Fruit fly (Drosophila melanogaster) whole organism, pupa: ENCODE measurements around the gene C901.
A peak's percentile ranks its signal among the peaks of the same experiment; 100 is the strongest.
"Not testable (repeated sequence)": the region's sequence is repeated elsewhere in the genome, so short reads cannot be mapped to it uniquely, and the experiment has no call there.

Experiments used
- CG10348 ChIP-seq: fragments of 200-800 bp; sonication (Bioruptor generic); IDR thresholded peaks from 2 replicates; pipeline ENCODE4 v1.3.6; 2022; ENCODE audit warnings: missing biosample characterization, missing genetic modification characterization
- CG12605 ChIP-seq: fragments of 200-800 bp; sonication (Bioruptor generic); IDR thresholded peaks from 2 replicates; pipeline ENCODE4 v1.3.6; 2022; ENCODE audit warnings: missing biosample characterization, missing genetic modification characterization
- CG13204 ChIP-seq: fragments of 200-800 bp; sonication (Bioruptor generic); optimal IDR thresholded peaks from 2 replicates; lab custom pipeline; 2018; ENCODE audit warnings: missing biosample characterization, mild to moderate bottlenecking, missing genetic modification characterization, moderate library complexity
- CG14655 ChIP-seq: fragments of 200-800 bp; sonication (Bioruptor generic); optimal IDR thresholded peaks from 3 replicates; lab custom pipeline; 2017; ENCODE audit warnings: mild to moderate bottlenecking, missing biosample characterization, missing genetic modification reagents, missing genetic modification characterization
- CG15710 ChIP-seq: fragments of 200-800 bp; sonication (Bioruptor generic); optimal IDR thresholded peaks from 2 replicates; lab custom pipeline; 2018; ENCODE audit warnings: missing biosample characterization, mild to moderate bottlenecking, missing genetic modification characterization, moderate library complexity
- CG17806 ChIP-seq: fragments of 200-800 bp; sonication (Bioruptor generic); optimal IDR thresholded peaks from 2 replicates; lab custom pipeline; 2018; ENCODE audit warnings: missing biosample characterization, mild to moderate bottlenecking, missing genetic modification characterization, moderate library complexity
- CG32121 ChIP-seq: fragments of 200-800 bp; sonication (Bioruptor generic); IDR thresholded peaks from 2 replicates; pipeline ENCODE4 v1.3.6; 2022; ENCODE audit warnings: missing biosample characterization, missing genetic modification characterization
- CG34367 ChIP-seq: fragments of 200-800 bp; sonication (Bioruptor generic); optimal IDR thresholded peaks from 2 replicates; lab custom pipeline; 2018; ENCODE audit warnings: missing biosample characterization, mild to moderate bottlenecking, missing genetic modification characterization
- CG4496 ChIP-seq: fragments of 200-800 bp; sonication (Bioruptor generic); IDR thresholded peaks from 3 replicates; pipeline ENCODE4 v1.3.6; 2022; ENCODE audit warnings: missing biosample characterization, missing genetic modification characterization
- CG8159 ChIP-seq: fragments of 200-800 bp; sonication (Bioruptor generic); optimal IDR thresholded peaks from 3 replicates; lab custom pipeline; 2018; ENCODE audit warnings: missing biosample characterization, mild to moderate bottlenecking, missing genetic modification characterization, moderate library complexity
- CG8301 ChIP-seq: fragments of 200-800 bp; sonication (Bioruptor generic); optimal IDR thresholded peaks from 2 replicates; lab custom pipeline; 2018; ENCODE audit warnings: missing biosample characterization, mild to moderate bottlenecking, missing genetic modification characterization
- CG9948 ChIP-seq: fragments of 200-800 bp; sonication (Bioruptor generic); optimal IDR thresholded peaks from 2 replicates; lab custom pipeline; 2018; ENCODE audit warnings: missing biosample characterization, mild to moderate bottlenecking, missing genetic modification characterization, moderate library complexity
- D1 ChIP-seq: fragments of 200-800 bp; sonication (Bioruptor generic); optimal IDR thresholded peaks from 2 replicates; lab custom pipeline; 2018; ENCODE audit warnings: missing biosample characterization, mild to moderate bottlenecking, missing genetic modification characterization, moderate library complexity
- EcR ChIP-seq: fragments of 200-800 bp; sonication (Bioruptor generic); optimal IDR thresholded peaks from 3 replicates; lab custom pipeline; 2019; ENCODE audit warnings: missing biosample characterization, missing genetic modification characterization, mild to moderate bottlenecking, moderate library complexity, missing genetic modification reagents
- Ets98B ChIP-seq: fragments of 200-800 bp; sonication (Bioruptor generic); IDR thresholded peaks from 2 replicates; pipeline ENCODE4 v1.3.6; 2022; ENCODE audit warnings: missing biosample characterization, missing genetic modification characterization
- Pif1A ChIP-seq: fragments of 200-800 bp; sonication (Bioruptor generic); optimal IDR thresholded peaks from 3 replicates; lab custom pipeline; 2016; ENCODE audit warnings: missing biosample characterization, missing genetic modification characterization
- Pif1B ChIP-seq: fragments of 200-800 bp; sonication (Bioruptor generic); optimal IDR thresholded peaks from 3 replicates; lab custom pipeline; 2016; ENCODE audit warnings: missing biosample characterization, missing genetic modification characterization
- Snoo ChIP-seq: fragments of 200-800 bp; sonication (Bioruptor generic); optimal IDR thresholded peaks from 3 replicates; lab custom pipeline; 2017; ENCODE audit warnings: missing biosample characterization, mild to moderate bottlenecking, missing genetic modification characterization, inconsistent platforms
- fd96Ca ChIP-seq: fragments of 200-800 bp; sonication (Bioruptor generic); IDR thresholded peaks from 3 replicates; pipeline ENCODE4 v1.3.6; 2022; ENCODE audit warnings: missing biosample characterization, missing genetic modification characterization
- gl ChIP-seq: fragments of 200-800 bp; sonication (Bioruptor generic); optimal IDR thresholded peaks from 2 replicates; lab custom pipeline; 2018; ENCODE audit warnings: missing biosample characterization, mild to moderate bottlenecking, missing genetic modification characterization
- rn ChIP-seq: fragments of 200-800 bp; sonication (Bioruptor generic); IDR thresholded peaks from 2 replicates; pipeline ENCODE4 v1.3.6; 2022; ENCODE audit warnings: missing biosample characterization, missing genetic modification characterization

Gene C901

dm6 chrX:10966978-10967731 lies at the start of gene C901:
TSS of gene C901 (minus strand) at chrX:10967134.
- TF ChIP-seq Snoo: no peak
- peak; percentile 66 for TF ChIP-seq CG12605
- TF ChIP-seq CG8159: peak; percentile 50
- TF ChIP-seq CG10348: no peak; the same call in 1 of the 2 replicates
- TF ChIP-seq CG13204 (GFP tag; lab: Kevin White, UChicago): no peak
- TF ChIP-seq CG8301 (tag; lab: Kevin White, UChicago): peak; percentile 89
- peak; percentile 89 for TF ChIP-seq CG14655 (GFP tag; lab: Kevin White, UChicago)
- TF ChIP-seq CG17806: no peak
- peak; percentile 32 for TF ChIP-seq CG9948 (tag; lab: Kevin White, UChicago)
- no peak for TF ChIP-seq gl (tag; lab: Kevin White, UChicago)
- TF ChIP-seq fd96Ca (GFP tag; lab: Robert Waterston, UW): 0 out of 3 replicates have a peak, but pooled peaks have one; percentile 50
- TF ChIP-seq Pif1A (GFP tag; lab: Kevin White, UChicago): peak; percentile 39
- no peak for TF ChIP-seq D1 (tag; lab: Kevin White, UChicago)
- TF ChIP-seq Ets98B: peak; percentile 66
- peak; percentile 73; the same call in 2 of the 3 replicates for TF ChIP-seq CG4496 (GFP tag; lab: Robert Waterston, UW)
- peak; percentile 58 for TF ChIP-seq Pif1B (GFP tag; lab: Kevin White, UChicago)
- no peak for TF ChIP-seq rn (GFP tag; lab: Robert Waterston, UW)
- TF ChIP-seq CG15710 (tag; lab: Kevin White, UChicago): peak; percentile 51
- no peak for TF ChIP-seq CG34367 (tag; lab: Kevin White, UChicago)
- peak; percentile 71 for TF ChIP-seq CG32121 (GFP tag; lab: Robert Waterston, UW)
- TF ChIP-seq EcR (GFP tag; lab: Kevin White, UChicago): no peak

dm6 chrX:10959912-10960311 lies 7.0 kb downstream of the C901 start:
- TF ChIP-seq CG8159: no peak
- peak; percentile 10 for TF ChIP-seq Pif1A (GFP tag; lab: Kevin White, UChicago)
- peak; percentile 53 for TF ChIP-seq CG8301 (tag; lab: Kevin White, UChicago)
- peak; percentile 19; the same call in 1 of the 2 replicates for TF ChIP-seq CG32121 (GFP tag; lab: Robert Waterston, UW)
- 0 out of 3 replicates have a peak, but pooled peaks have one; percentile 45 for TF ChIP-seq CG4496 (GFP tag; lab: Robert Waterston, UW)
- TF ChIP-seq rn (GFP tag; lab: Robert Waterston, UW): no peak
- 0 out of 3 replicates have a peak, but pooled peaks have one; percentile 9 for TF ChIP-seq fd96Ca (GFP tag; lab: Robert Waterston, UW)
- TF ChIP-seq CG14655 (GFP tag; lab: Kevin White, UChicago): peak; percentile 53
- TF ChIP-seq CG34367 (tag; lab: Kevin White, UChicago): no peak
- no peak for TF ChIP-seq CG15710 (tag; lab: Kevin White, UChicago)
- TF ChIP-seq Pif1B (GFP tag; lab: Kevin White, UChicago): peak; percentile 37
- TF ChIP-seq CG9948 (tag; lab: Kevin White, UChicago): no peak
- no peak for TF ChIP-seq CG12605
- no peak for TF ChIP-seq CG13204 (GFP tag; lab: Kevin White, UChicago)
- TF ChIP-seq D1 (tag; lab: Kevin White, UChicago): no peak
- TF ChIP-seq EcR (GFP tag; lab: Kevin White, UChicago): no peak
- no peak for TF ChIP-seq Snoo
- peak; percentile 26; the same call in 1 of the 2 replicates for TF ChIP-seq Ets98B
- no peak for TF ChIP-seq CG17806
- TF ChIP-seq gl (tag; lab: Kevin White, UChicago): no peak
- TF ChIP-seq CG10348: no peak

dm6 chrX:10953240-10953639 lies 13.7 kb downstream of the C901 start:
- no peak for TF ChIP-seq gl (tag; lab: Kevin White, UChicago)
- TF ChIP-seq CG15710 (tag; lab: Kevin White, UChicago): no peak
- TF ChIP-seq CG8301 (tag; lab: Kevin White, UChicago): peak; percentile 65
- no peak for TF ChIP-seq CG10348
- TF ChIP-seq Snoo: no peak
- peak; percentile 34; the same call in 1 of the 2 replicates for TF ChIP-seq CG32121 (GFP tag; lab: Robert Waterston, UW)
- no peak for TF ChIP-seq CG17806
- peak; percentile 11 for TF ChIP-seq Pif1A (GFP tag; lab: Kevin White, UChicago)
- TF ChIP-seq CG12605: no peak
- TF ChIP-seq Pif1B (GFP tag; lab: Kevin White, UChicago): no peak

dm6 chrX:10952386-10952785 lies 14.5 kb downstream of the C901 start, which contains the start of gene Rab9Fb:
TSS of gene Rab9Fb (minus strand) at chrX:10952486.
- TF ChIP-seq EcR (GFP tag; lab: Kevin White, UChicago) (no peak), CG12605 (no peak), Pif1A (GFP tag; lab: Kevin White, UChicago) (no peak), gl (tag; lab: Kevin White, UChicago) (no peak), CG34367 (tag; lab: Kevin White, UChicago) (no peak), CG9948 (tag; lab: Kevin White, UChicago) (no peak), CG4496 (GFP tag; lab: Robert Waterston, UW) (no peak), CG8301 (tag; lab: Kevin White, UChicago) (no peak)

dm6 chrX:10950930-10951329 lies 16.0 kb downstream of the C901 start, which contains the start of gene Rab9Fa:
TSS of gene Rab9Fa (minus strand) at chrX:10951030.
- not testable (repeated sequence) for TF ChIP-seq Pif1A (GFP tag; lab: Kevin White, UChicago); CG17806; CG4496 (GFP tag; lab: Robert Waterston, UW)
